Fruit fly (Drosophila melanogaster) whole organism, embryonic: Measurements from ENCODE around the gene PAN3.

Experiments
- CG10147 ChIP-seq: fragments of 200-800 bp; sonication (Bioruptor generic); optimal IDR thresholded peaks from 2 replicates; lab custom pipeline; 2019; ENCODE audit warnings: missing biosample characterization, mild to moderate bottlenecking, missing genetic modification characterization, moderate library complexity
- CG11456 ChIP-seq: fragments of 200-800 bp; sonication (Bioruptor generic); IDR thresholded peaks from 3 replicates; pipeline ENCODE4 v1.3.6; 2022; ENCODE audit warnings: missing biosample characterization, missing genetic modification characterization
- CG11695 ChIP-seq: fragments of 200-800 bp; sonication (Bioruptor generic); IDR thresholded peaks from 3 replicates; pipeline ENCODE4 v1.3.6; 2022; ENCODE audit warnings: missing biosample characterization, missing genetic modification characterization
- CG13287 ChIP-seq: fragments of 200-800 bp; sonication (Bioruptor generic); IDR thresholded peaks from 2 replicates; pipeline ENCODE4 v1.3.6; 2022; ENCODE audit warnings: missing biosample characterization, missing genetic modification characterization; ENCODE audit not compliant: partially characterized antibody
- CG15696 ChIP-seq: fragments of 200-800 bp; sonication (Bioruptor generic); optimal IDR thresholded peaks from 2 replicates; lab custom pipeline; 2019; ENCODE audit warnings: missing biosample characterization, mild to moderate bottlenecking, missing genetic modification characterization, moderate library complexity
- CG31224 ChIP-seq: fragments of 200-800 bp; sonication (Bioruptor generic); IDR thresholded peaks from 2 replicates; pipeline ENCODE4 v1.3.6; 2022; ENCODE audit warnings: missing biosample characterization, missing genetic modification characterization
- CG33213 ChIP-seq: fragments of 200-800 bp; sonication (Bioruptor generic); optimal IDR thresholded peaks from 3 replicates; lab custom pipeline; 2016; ENCODE audit warnings: missing biosample characterization, missing genetic modification characterization
- CG4328 ChIP-seq: fragments of 200-800 bp; sonication (Bioruptor generic); optimal IDR thresholded peaks from 3 replicates; lab custom pipeline; 2017; ENCODE audit warnings: missing biosample characterization, missing genetic modification reagents, missing genetic modification characterization
- CG4360 ChIP-seq: fragments of 200-800 bp; sonication (Bioruptor generic); IDR thresholded peaks from 2 replicates; pipeline ENCODE4 v1.3.6; 2022; ENCODE audit warnings: missing biosample characterization, missing genetic modification characterization
- CG4617 ChIP-seq: fragments of 200-800 bp; sonication (Bioruptor generic); optimal IDR thresholded peaks from 3 replicates; lab custom pipeline; 2016; ENCODE audit warnings: missing biosample characterization, missing genetic modification characterization, borderline replicate concordance
- CG6175 ChIP-seq: fragments of 200-800 bp; sonication (Bioruptor generic); IDR thresholded peaks from 3 replicates; pipeline ENCODE4 v1.3.6; 2022; ENCODE audit warnings: missing biosample characterization, missing genetic modification characterization
- CG6654 ChIP-seq: fragments of 200-800 bp; sonication (Bioruptor generic); optimal IDR thresholded peaks from 2 replicates; lab custom pipeline; 2017; ENCODE audit warnings: missing biosample characterization, mild to moderate bottlenecking, missing genetic modification characterization
- CG6689 ChIP-seq: fragments of 200-800 bp; sonication (Bioruptor generic); IDR thresholded peaks from 2 replicates; pipeline ENCODE4 v1.3.6; 2022; ENCODE audit warnings: missing biosample characterization, missing genetic modification characterization
- CG7357 ChIP-seq: fragments of 200-800 bp; sonication (Bioruptor generic); IDR thresholded peaks from 3 replicates; pipeline ENCODE4 v1.3.6; 2022; ENCODE audit warnings: missing biosample characterization, missing genetic modification characterization
- Eip74EF ChIP-seq, 2 experiments: fragments of 200-800 bp in 1 of 2; fragments of >200 bp in 1 of 2; sonication (Bioruptor generic) in 1 of 2; optimal IDR thresholded peaks; 2 replicates each; lab custom pipeline; 2017 to 2019; ENCODE audit warnings: missing biosample characterization in 2 of 2, missing genetic modification characterization in 2 of 2, mild to moderate bottlenecking in 1 of 2, moderate library complexity in 1 of 2
- H2.0 ChIP-seq: fragments of 200-800 bp; sonication (Bioruptor generic); IDR thresholded peaks from 2 replicates; pipeline ENCODE4 v1.3.6; 2022; ENCODE audit warnings: missing biosample characterization, missing genetic modification characterization
- HLH3B ChIP-seq: fragments of 200-800 bp; sonication (Bioruptor generic); IDR thresholded peaks from 2 replicates; pipeline ENCODE4 v1.3.6; 2022; ENCODE audit warnings: missing biosample characterization, missing genetic modification characterization
- Hsf ChIP-seq: fragments of 200-800 bp; sonication (Bioruptor generic); optimal IDR thresholded peaks from 3 replicates; lab custom pipeline; 2016; ENCODE audit warnings: missing biosample characterization, missing genetic modification characterization
- Med ChIP-seq: fragments of 200-800 bp; sonication (Bioruptor generic); peaks from one replicate; lab custom pipeline; 2016; ENCODE audit warnings: missing biosample characterization, missing genetic modification characterization, mild to moderate bottlenecking, inconsistent platforms, moderate library complexity
- Mes4 ChIP-seq: fragments of 200-800 bp; sonication (Bioruptor generic); optimal IDR thresholded peaks from 2 replicates; lab custom pipeline; 2016; ENCODE audit warnings: missing biosample characterization, missing genetic modification characterization
- PHDP ChIP-seq: fragments of 200-800 bp; sonication (Bioruptor generic); optimal IDR thresholded peaks from 3 replicates; lab custom pipeline; 2018; ENCODE audit warnings: missing biosample characterization, mild to moderate bottlenecking, missing genetic modification characterization, moderate library complexity
- Spps ChIP-seq: fragments of 200-800 bp; sonication (Bioruptor generic); optimal IDR thresholded peaks from 2 replicates; lab custom pipeline; 2018; ENCODE audit warnings: missing biosample characterization, mild to moderate bottlenecking, missing genetic modification characterization
- Trl ChIP-seq, 3 experiments: fragments of >200 bp in 2 of 3; fragments of 200-800 bp in 1 of 3; sonication (Bioruptor generic) in 1 of 3; optimal IDR thresholded peaks; 2 replicates in 1 of 3; 3 replicates in 2 of 3; lab custom pipeline; 2016 to 2017; ENCODE audit warnings: missing biosample characterization in 1 of 3, missing genetic modification characterization in 1 of 3
- amos ChIP-seq: fragments of 200-800 bp; sonication (Bioruptor generic); IDR thresholded peaks from 2 replicates; pipeline ENCODE4 v1.3.6; 2022; ENCODE audit warnings: missing biosample characterization, missing genetic modification characterization; ENCODE audit not compliant: partially characterized antibody
- chinmo ChIP-seq: fragments of 200-800 bp; sonication (Bioruptor generic); IDR thresholded peaks from 4 replicates; pipeline ENCODE4 v1.3.6; 2022; ENCODE audit warnings: missing biosample characterization, missing genetic modification characterization; ENCODE audit not compliant: partially characterized antibody
- ci ChIP-seq: fragments of 200-800 bp; sonication (Bioruptor generic); IDR thresholded peaks from 3 replicates; pipeline ENCODE4 v1.3.6; 2022; ENCODE audit warnings: missing biosample characterization, missing genetic modification characterization
- croc ChIP-seq: fragments of 200-800 bp; sonication (Bioruptor generic); conservative IDR thresholded peaks from 3 replicates; pipeline ENCODE4 v1.3.6; 2022; ENCODE audit warnings: missing biosample characterization, missing genetic modification characterization
- cwo ChIP-seq: fragments of 200-800 bp; sonication (Bioruptor generic); optimal IDR thresholded peaks from 3 replicates; lab custom pipeline; 2017; ENCODE audit warnings: missing biosample characterization, missing genetic modification characterization, mild to moderate bottlenecking, moderate library complexity, missing genetic modification reagents
- dan ChIP-seq: fragments of 200-800 bp; sonication (Bioruptor generic); IDR thresholded peaks from 2 replicates; pipeline ENCODE4 v1.3.6; 2022; ENCODE audit warnings: missing biosample characterization, missing genetic modification characterization
- dpn ChIP-seq, 2 experiments: fragments of 200-800 bp; sonication (Bioruptor generic); optimal IDR thresholded peaks; 3 replicates each; lab custom pipeline; 2016; ENCODE audit warnings: missing biosample characterization in 2 of 2, missing genetic modification characterization in 2 of 2
- dysf ChIP-seq: fragments of 200-800 bp; sonication (Bioruptor generic); IDR thresholded peaks from 3 replicates; pipeline ENCODE4 v1.3.6; 2022; ENCODE audit warnings: missing biosample characterization, missing genetic modification characterization
- gro ChIP-seq: fragments of 200-800 bp; sonication (Bioruptor generic); optimal IDR thresholded peaks from 2 replicates; lab custom pipeline; 2016; ENCODE audit warnings: missing biosample characterization, missing genetic modification characterization
- hbn ChIP-seq: fragments of 200-800 bp; sonication (Bioruptor generic); IDR thresholded peaks from 2 replicates; pipeline ENCODE4 v1.3.6; 2022; ENCODE audit warnings: missing biosample characterization, missing genetic modification characterization; ENCODE audit not compliant: partially characterized antibody
- jigr1 ChIP-seq: fragments of 200-800 bp; sonication (Bioruptor generic); IDR thresholded peaks from 3 replicates; pipeline ENCODE4 v1.3.6; 2022; ENCODE audit warnings: missing biosample characterization, missing genetic modification characterization
- kah ChIP-seq: fragments of 200-800 bp; sonication (Bioruptor generic); optimal IDR thresholded peaks from 2 replicates; lab custom pipeline; 2018; ENCODE audit warnings: missing biosample characterization, mild to moderate bottlenecking, missing genetic modification characterization
- kay ChIP-seq: fragments of 200-800 bp; sonication (Bioruptor generic); optimal IDR thresholded peaks from 2 replicates; lab custom pipeline; 2016; ENCODE audit warnings: missing biosample characterization, missing genetic modification characterization
- lbe ChIP-seq: fragments of 200-800 bp; sonication (Bioruptor generic); optimal IDR thresholded peaks from 2 replicates; lab custom pipeline; 2016; ENCODE audit warnings: missing biosample characterization, mild to moderate bottlenecking, missing genetic modification characterization
- mirr ChIP-seq: fragments of 200-800 bp; sonication (Bioruptor generic); optimal IDR thresholded peaks from 3 replicates; lab custom pipeline; 2018; ENCODE audit warnings: missing biosample characterization, mild to moderate bottlenecking, missing genetic modification characterization
- nmo ChIP-seq: fragments of 200-800 bp; sonication (Bioruptor generic); optimal IDR thresholded peaks from 2 replicates; lab custom pipeline; 2018; ENCODE audit warnings: missing biosample characterization, mild to moderate bottlenecking, missing genetic modification characterization, moderate library complexity
- otp ChIP-seq: fragments of 200-800 bp; sonication (Bioruptor generic); IDR thresholded peaks from 3 replicates; pipeline ENCODE4, ENCODE4 v1.3.6; 2022; ENCODE audit warnings: missing biosample characterization, missing genetic modification characterization
- pzg ChIP-seq: fragments of 200-800 bp; sonication (Bioruptor generic); optimal IDR thresholded peaks from 3 replicates; lab custom pipeline; 2018; ENCODE audit warnings: missing biosample characterization, mild to moderate bottlenecking, missing genetic modification characterization, moderate library complexity
- sens ChIP-seq: fragments of 200-800 bp; sonication (Bioruptor generic); peaks from one replicate; lab custom pipeline; 2016; ENCODE audit warnings: missing biosample characterization, missing genetic modification characterization
- seq ChIP-seq: fragments of 200-800 bp; sonication (Bioruptor generic); IDR thresholded peaks from 2 replicates; pipeline ENCODE4 v1.3.6; 2022; ENCODE audit warnings: missing biosample characterization, missing genetic modification characterization
- slp2 ChIP-seq: fragments of 200-800 bp; sonication (Bioruptor generic); optimal IDR thresholded peaks from 2 replicates; lab custom pipeline; 2016; ENCODE audit warnings: missing biosample characterization, missing genetic modification characterization
- stwl ChIP-seq: fragments of 200-800 bp; sonication (Bioruptor generic); optimal IDR thresholded peaks from 3 replicates; lab custom pipeline; 2018; ENCODE audit warnings: missing biosample characterization, mild to moderate bottlenecking, missing genetic modification characterization, moderate library complexity
- ttk ChIP-seq: fragments of 200-800 bp; sonication (Bioruptor generic); IDR thresholded peaks from 2 replicates; pipeline ENCODE4 v2.1.2; 2022; ENCODE audit warnings: missing biosample characterization, missing genetic modification characterization
- tup ChIP-seq: fragments of 200-800 bp; sonication (Bioruptor generic); optimal IDR thresholded peaks from 2 replicates; lab custom pipeline; 2016; ENCODE audit warnings: missing biosample characterization, mild to moderate bottlenecking, missing genetic modification characterization, moderate library complexity

The PAN3 gene

DNA sequence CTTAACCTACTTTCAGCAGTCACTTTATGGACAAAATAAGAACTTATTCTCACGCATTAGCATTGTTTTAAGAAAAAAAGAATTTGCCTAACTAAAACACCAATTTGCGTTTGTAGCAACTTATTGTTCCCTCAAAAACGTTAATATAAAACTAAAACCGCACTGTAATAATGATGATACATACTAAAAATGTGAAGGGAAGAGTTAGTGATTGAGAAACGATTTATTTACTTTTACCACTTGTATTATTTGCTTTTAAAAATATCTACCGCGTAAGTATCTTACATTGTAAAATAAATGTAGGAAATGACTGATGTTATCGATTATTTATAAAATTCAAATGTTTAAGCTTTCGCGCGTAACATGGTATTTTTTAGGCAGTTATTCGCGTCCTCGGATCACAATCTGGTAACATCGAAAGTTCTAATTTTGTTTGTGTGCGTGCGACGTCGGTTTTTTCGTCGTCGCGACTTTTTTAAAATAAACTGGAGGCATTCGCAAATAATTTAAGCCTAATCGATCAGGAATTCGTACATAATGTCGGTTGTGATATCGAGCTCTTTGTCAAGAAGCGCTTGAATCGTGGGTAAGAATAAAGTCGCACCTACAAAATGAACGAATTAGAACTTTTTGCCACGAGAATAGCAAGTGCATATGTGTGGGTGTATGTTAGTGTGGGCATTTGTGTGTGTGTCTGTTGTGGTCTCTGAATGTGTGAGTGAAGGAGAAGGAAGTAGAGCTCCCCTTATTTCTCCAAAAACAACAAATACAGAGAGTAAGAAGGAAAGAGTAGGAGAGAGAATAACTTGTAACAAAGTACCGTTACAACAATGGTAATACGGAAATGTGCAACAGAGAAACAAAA is 35.9 kb upstream of the PAN3 start, which contains the start of gene CG2162 (continued):
- no peak for TF ChIP-seq kay (GFP tag; lab: Kevin White, UChicago)
- peak; percentile 34 for TF ChIP-seq gro (GFP tag; lab: Kevin White, UChicago)
- peak; percentile 5 for TF ChIP-seq mirr
- TF ChIP-seq stwl (tag; lab: Kevin White, UChicago): peak; percentile 50
- TF ChIP-seq CG11695: no peak
- TF ChIP-seq CG10147 (GFP tag; lab: Kevin White, UChicago): peak; percentile 36
- TF ChIP-seq slp2 (GFP tag; lab: Kevin White, UChicago): no peak
- peak; percentile 0 for TF ChIP-seq nmo (GFP tag; lab: Kevin White, UChicago)
- TF ChIP-seq seq (GFP tag; lab: Robert Waterston, UW): no peak
- peak; percentile 56 for TF ChIP-seq Med
- TF ChIP-seq CG6689: no peak
- peak; percentile 32; the same call in 1 of the 2 replicates for TF ChIP-seq CG13287
- peak; percentile 15 for TF ChIP-seq CG4617 (GFP tag; lab: Kevin White, UChicago)
- no peak for TF ChIP-seq H2.0 (GFP tag; lab: Robert Waterston, UW)
- TF ChIP-seq dysf (GFP tag; lab: Robert Waterston, UW): no peak
- TF ChIP-seq CG33213: no peak
- TF ChIP-seq CG31224 (GFP tag; lab: Robert Waterston, UW): no peak
- no peak for TF ChIP-seq otp (GFP tag; lab: Robert Waterston, UW)
- no peak for TF ChIP-seq Mes4
- TF ChIP-seq lbe (GFP tag; lab: Kevin White, UChicago): no peak
- peak; percentile 21; the same call in 1 of the 2 replicates for TF ChIP-seq hbn (GFP tag; lab: Robert Waterston, UW)
- TF ChIP-seq CG11456: no peak
- TF ChIP-seq dan: no peak
- no peak for TF ChIP-seq CG7357
- peak; percentile 59 for TF ChIP-seq sens (GFP tag; lab: Kevin White, UChicago)
- peak; percentile 48 for TF ChIP-seq amos

DNA sequence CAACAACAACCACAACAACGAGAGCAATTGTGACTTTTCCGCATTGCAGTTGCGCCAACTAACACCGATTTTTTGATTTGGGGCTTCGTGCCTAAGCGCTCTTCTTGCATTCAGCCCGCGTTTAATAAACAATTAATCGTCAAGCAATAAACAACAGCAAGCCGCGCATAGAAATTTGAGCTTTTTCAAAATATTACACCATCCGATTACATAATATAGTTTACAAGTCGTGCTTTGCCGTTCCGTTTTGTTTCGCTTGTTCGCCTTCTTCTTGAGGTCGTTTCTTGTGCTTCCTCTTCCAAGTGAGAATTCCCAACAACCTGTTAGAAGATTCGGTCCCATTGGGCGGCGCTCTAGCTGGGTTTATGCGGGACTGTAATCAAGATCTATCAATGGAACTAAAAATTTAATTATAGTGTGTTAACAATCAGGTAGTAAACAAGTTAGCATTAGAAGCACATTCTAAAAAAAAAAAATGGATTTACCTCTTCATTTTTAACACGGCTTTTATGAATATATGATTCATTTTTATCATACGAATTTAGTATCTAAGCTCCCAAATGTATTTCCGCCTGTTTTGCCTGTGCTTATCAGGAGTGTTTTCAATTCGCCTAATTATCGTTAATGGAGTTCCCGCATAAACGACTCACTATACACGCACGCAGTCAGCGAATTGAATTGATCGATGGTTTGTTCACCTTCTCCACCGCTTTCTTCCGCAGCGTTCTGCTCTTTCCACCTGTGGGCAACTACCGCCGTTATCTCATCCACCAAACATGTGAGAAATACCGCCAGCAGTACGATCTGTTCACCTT is 35.0 kb upstream of the PAN3 start:
- no peak for TF ChIP-seq jigr1 (GFP tag; lab: Robert Waterston, UW)
- TF ChIP-seq HLH3B (GFP tag; lab: Robert Waterston, UW): peak; percentile 75
- peak; percentile 58 for TF ChIP-seq CG6654 (GFP tag; lab: Kevin White, UChicago)
- peak; percentile 96 for TF ChIP-seq Med
- TF ChIP-seq lbe (GFP tag; lab: Kevin White, UChicago): peak; percentile 57
- peak; percentile 93 for TF ChIP-seq PHDP
- peak; percentile 78 for TF ChIP-seq Spps
- no peak for TF ChIP-seq pzg (GFP tag; lab: Kevin White, UChicago)
- peak; percentile 60 for TF ChIP-seq ttk (GFP tag; lab: Robert Waterston, UW)
- TF ChIP-seq tup: peak; percentile 44
- peak in 1 of 2 experiments; percentile 41 for TF ChIP-seq Trl (optimal IDR thresholded peaks at IDR 0.05; lab: Kevin White, UChicago)
- peak; percentile 68 for TF ChIP-seq Trl (GFP tag; optimal IDR thresholded peaks at IDR 0.05; lab: Kevin White, UChicago)
- peak in 1 of 2 experiments; percentile 78 for TF ChIP-seq Eip74EF (GFP tag; optimal IDR thresholded peaks at IDR 0.05; lab: Kevin White, UChicago)
- peak; percentile 87 for TF ChIP-seq CG4328 (GFP tag; lab: Kevin White, UChicago)
- TF ChIP-seq CG6175 (GFP tag; lab: Robert Waterston, UW): no peak
- peak; percentile 78 to 79 for TF ChIP-seq dpn (GFP tag; optimal IDR thresholded peaks at IDR 0.05; lab: Kevin White, UChicago)
- TF ChIP-seq chinmo (GFP tag; lab: Robert Waterston, UW): peak; percentile 74; the same call in 2 of the 4 replicates
- peak; percentile 44; the same call in 2 of the 3 replicates for TF ChIP-seq croc (GFP tag; lab: Robert Waterston, UW)
- peak; percentile 88 for TF ChIP-seq CG15696
- no peak for TF ChIP-seq CG4360
- peak; percentile 90 for TF ChIP-seq kah
- peak; percentile 90 for TF ChIP-seq ci
- TF ChIP-seq Hsf (GFP tag; lab: Kevin White, UChicago): peak; percentile 79
- peak; percentile 84 for TF ChIP-seq cwo (GFP tag; lab: Kevin White, UChicago)
